Worm (Caenorhabditis elegans) whole organism, young adult: ENCODE results near the gene igcm-1.

Source experiments
- B0019.2 ChIP-seq: fragments of 200-800 bp; sonication (Bioruptor generic); conservative IDR thresholded peaks from 2 replicates; pipeline ENCODE4 v1.3.6; 2022; ENCODE audit warnings: missing genetic modification reagents, missing genetic modification characterization, missing compliant biosample characterization
- B0336.3 ChIP-seq: fragments of 200-800 bp; sonication (Bioruptor generic); IDR thresholded peaks from 2 replicates; pipeline ENCODE4 v1.3.6; 2022; ENCODE audit warnings: missing genetic modification characterization, missing compliant biosample characterization
- C06A6.2 ChIP-seq: fragments of 200-800 bp; sonication (Bioruptor generic); conservative IDR thresholded peaks from 2 replicates; pipeline ENCODE4 v1.3.6; 2022; ENCODE audit warnings: missing genetic modification characterization, missing compliant biosample characterization
- C17E4.6 ChIP-seq: fragments of 200-800 bp; sonication (Bioruptor generic); IDR thresholded peaks from 2 replicates; pipeline ENCODE4 v1.3.6; 2022; ENCODE audit warnings: missing genetic modification reagents, missing genetic modification characterization, missing compliant biosample characterization
- D2030.7 ChIP-seq: fragments of 200-800 bp; sonication (Bioruptor generic); IDR thresholded peaks from 2 replicates; pipeline ENCODE4 v1.3.6; 2022; ENCODE audit warnings: missing genetic modification reagents, missing genetic modification characterization, missing compliant biosample characterization
- F10E7.11 ChIP-seq: sonication (generic microtip); optimal IDR thresholded peaks from 2 replicates; lab custom pipeline; 2017; ENCODE audit warnings: mild to moderate bottlenecking, missing genetic modification characterization, moderate library complexity, missing compliant biosample characterization
- F23B12.7 ChIP-seq: sonication (generic microtip); optimal IDR thresholded peaks from 2 replicates; lab custom pipeline; 2017; ENCODE audit warnings: missing genetic modification characterization, mild to moderate bottlenecking, missing compliant biosample characterization, antibody characterized with exemption, moderate library complexity; ENCODE audit not compliant: insufficient read depth
- F33H1.4 ChIP-seq: fragments of 200-800 bp; sonication (Bioruptor generic); IDR thresholded peaks from 2 replicates; pipeline ENCODE4 v1.3.6; 2022; ENCODE audit warnings: missing genetic modification reagents, missing genetic modification characterization, missing compliant biosample characterization
- F37B4.10 ChIP-seq: fragments of 200-800 bp; sonication (Bioruptor generic); IDR thresholded peaks from 2 replicates; pipeline ENCODE4 v1.3.6; 2022; ENCODE audit warnings: missing genetic modification characterization, missing compliant biosample characterization
- F39B2.1 ChIP-seq: fragments of 200-800 bp; sonication (Bioruptor generic); IDR thresholded peaks from 2 replicates; pipeline ENCODE4 v1.3.6; 2022; ENCODE audit warnings: missing genetic modification reagents, missing genetic modification characterization, missing compliant biosample characterization
- F55B11.4 ChIP-seq: sonication (generic microtip); optimal IDR thresholded peaks from 2 replicates; lab custom pipeline; 2016; ENCODE audit warnings: missing compliant biosample characterization, missing genetic modification characterization, borderline replicate concordance; ENCODE audit not compliant: insufficient read depth
- T26A5.8 ChIP-seq: sonication (generic microtip); optimal IDR thresholded peaks from 2 replicates; lab custom pipeline; 2016; ENCODE audit warnings: missing genetic modification characterization, missing compliant biosample characterization
- Y53F4B.3 ChIP-seq: fragments of 200-800 bp; sonication (Bioruptor generic); IDR thresholded peaks from 2 replicates; pipeline ENCODE4 v1.3.6; 2022; ENCODE audit warnings: missing genetic modification reagents, missing genetic modification characterization, missing compliant biosample characterization
- Y79H2A.3 ChIP-seq: fragments of 200-800 bp; sonication (Bioruptor generic); conservative IDR thresholded peaks from 2 replicates; pipeline ENCODE4 v1.3.6; 2022; ENCODE audit warnings: missing genetic modification reagents, missing genetic modification characterization, missing compliant biosample characterization
- Y95B8A.8 ChIP-seq: fragments of 200-800 bp; sonication (Bioruptor generic); IDR thresholded peaks from 2 replicates; pipeline ENCODE4 v1.3.6; 2022; ENCODE audit warnings: missing genetic modification reagents, missing genetic modification characterization, missing compliant biosample characterization
- ama-1 ChIP-seq, 3 experiments: fragments of 150-350 bp in 1 of 3; sonication (generic microtip) in 2 of 3; optimal IDR thresholded peaks; 2 replicates each; lab custom pipeline; 2014 to 2018; ENCODE audit warnings: missing biosample characterization in 2 of 3, missing genetic modification characterization in 2 of 3, missing genetic modification reagents in 2 of 3
- atf-7 ChIP-seq: sonication (generic microtip); optimal IDR thresholded peaks from 2 replicates; lab custom pipeline; 2017; ENCODE audit warnings: mild to moderate bottlenecking, missing genetic modification characterization, missing compliant biosample characterization
- bed-2 ChIP-seq: fragments of 200-800 bp; sonication (Bioruptor generic); IDR thresholded peaks from 2 replicates; pipeline ENCODE4 v1.3.6; 2022; ENCODE audit warnings: missing genetic modification reagents, missing genetic modification characterization, missing compliant biosample characterization
- cebp-1 ChIP-seq, 2 experiments: fragments of 200-800 bp in 1 of 2; sonication (Bioruptor generic) in 1 of 2; sonication (generic microtip) in 1 of 2; IDR thresholded peaks in 1 of 2; optimal IDR thresholded peaks in 1 of 2; 2 replicates each; pipeline versions ENCODE4 v1.3.6 to Lab custom; 2017 to 2022; ENCODE audit warnings: missing compliant biosample characterization in 2 of 2, missing genetic modification characterization in 2 of 2, mild to moderate bottlenecking in 1 of 2, missing genetic modification reagents in 1 of 2, moderate library complexity in 1 of 2
- ceh-40 ChIP-seq: fragments of 200-800 bp; sonication (Bioruptor generic); IDR thresholded peaks from 2 replicates; pipeline ENCODE4 v1.3.6; 2022; ENCODE audit warnings: missing genetic modification characterization, missing compliant biosample characterization
- ceh-79 ChIP-seq: sonication (generic microtip); optimal IDR thresholded peaks from 2 replicates; lab custom pipeline; 2017; ENCODE audit warnings: mild to moderate bottlenecking, missing genetic modification characterization, missing compliant biosample characterization
- die-1 ChIP-seq: sonication (generic microtip); optimal IDR thresholded peaks from 2 replicates; lab custom pipeline; 2016; ENCODE audit warnings: missing genotype, mild to moderate bottlenecking, missing genetic modification characterization, missing compliant biosample characterization
- dpl-1 ChIP-seq: fragments of 150-350 bp; optimal IDR thresholded peaks from 2 replicates; lab custom pipeline; 2014; ENCODE audit warnings: missing biosample characterization, missing genetic modification reagents, missing genetic modification characterization
- ekl-4 ChIP-seq: fragments of 200-800 bp; sonication (Bioruptor generic); IDR thresholded peaks from 2 replicates; pipeline ENCODE4 v1.3.6; 2022; ENCODE audit warnings: missing genetic modification reagents, missing genetic modification characterization, missing compliant biosample characterization
- hlh-26 ChIP-seq: fragments of 200-800 bp; sonication (Bioruptor generic); conservative IDR thresholded peaks from 2 replicates; pipeline ENCODE4 v1.3.6; 2022; ENCODE audit warnings: missing genetic modification reagents, missing genetic modification characterization, missing compliant biosample characterization
- hsf-1 ChIP-seq: fragments of 200-800 bp; sonication (Bioruptor generic); IDR thresholded peaks from 2 replicates; pipeline ENCODE4 v1.3.6; 2022; ENCODE audit warnings: missing genetic modification reagents, missing genetic modification characterization, missing compliant biosample characterization
- lag-1 ChIP-seq: fragments of 200-800 bp; sonication (Bioruptor generic); IDR thresholded peaks from 2 replicates; pipeline ENCODE4 v1.3.6; 2022; ENCODE audit warnings: missing genetic modification reagents, missing genetic modification characterization, missing compliant biosample characterization
- lin-26 ChIP-seq: fragments of 200-800 bp; sonication (Bioruptor generic); IDR thresholded peaks from 2 replicates; pipeline ENCODE4 v1.3.6; 2022; ENCODE audit warnings: missing genetic modification reagents, missing genetic modification characterization, missing compliant biosample characterization
- lin-40 ChIP-seq: sonication (generic microtip); optimal IDR thresholded peaks from 2 replicates; lab custom pipeline; 2016; ENCODE audit warnings: missing genetic modification characterization, mild to moderate bottlenecking, missing compliant biosample characterization, missing genotype, missing genetic modification reagents
- madf-10 ChIP-seq: sonication (generic microtip); optimal IDR thresholded peaks from 2 replicates; lab custom pipeline; 2016; ENCODE audit warnings: mild to moderate bottlenecking, missing genetic modification characterization, missing compliant biosample characterization
- madf-3 ChIP-seq: fragments of 200-800 bp; sonication (Bioruptor generic); IDR thresholded peaks from 2 replicates; pipeline ENCODE4 v1.3.6; 2022; ENCODE audit warnings: missing genetic modification reagents, missing genetic modification characterization, missing compliant biosample characterization
- madf-8 ChIP-seq: fragments of 200-800 bp; sonication (Bioruptor generic); conservative IDR thresholded peaks from 2 replicates; pipeline ENCODE4 v1.3.6; 2022; ENCODE audit warnings: missing genetic modification reagents, missing genetic modification characterization, missing compliant biosample characterization
- pbrm-1 ChIP-seq: fragments of 200-800 bp; sonication (Bioruptor generic); IDR thresholded peaks from 2 replicates; pipeline ENCODE4 v1.3.6; 2022; ENCODE audit warnings: missing genetic modification reagents, missing genetic modification characterization, missing compliant biosample characterization
- pha-4 ChIP-seq: fragments of 150-350 bp; sonication (generic microtip); optimal IDR thresholded peaks from 2 replicates; lab custom pipeline; 2014; ENCODE audit warnings: missing biosample characterization, missing genetic modification reagents, missing genetic modification characterization
- snpc-4 ChIP-seq, 5 experiments: fragments of 150-350 bp in 1 of 5; sonication (generic microtip) in 4 of 5; optimal IDR thresholded peaks; 2 replicates each; lab custom pipeline; 2014 to 2018; ENCODE audit warnings: missing genetic modification characterization in 5 of 5, missing biosample characterization in 3 of 5, antibody characterized with exemption in 2 of 5, mild to moderate bottlenecking in 2 of 5, missing compliant biosample characterization in 2 of 5, missing genotype in 2 of 5, moderate library complexity in 2 of 5, missing genetic modification reagents in 1 of 5
- somi-1 ChIP-seq: fragments of 200-800 bp; sonication (Bioruptor generic); optimal IDR thresholded peaks from 2 replicates; lab custom pipeline; 2018; ENCODE audit warnings: mild to moderate bottlenecking, missing genetic modification characterization, missing compliant biosample characterization
- tbp1 ChIP-seq: fragments of 200-800 bp; sonication (Bioruptor generic); optimal IDR thresholded peaks from 2 replicates; lab custom pipeline; 2018; ENCODE audit warnings: mild to moderate bottlenecking, missing genetic modification characterization, missing compliant biosample characterization
- tlf-1 ChIP-seq: fragments of 200-800 bp; sonication (Bioruptor generic); optimal IDR thresholded peaks from 2 replicates; lab custom pipeline; 2018; ENCODE audit warnings: mild to moderate bottlenecking, missing genetic modification characterization, missing compliant biosample characterization
- ztf-26 ChIP-seq: sonication (generic microtip); optimal IDR thresholded peaks from 2 replicates; lab custom pipeline; 2017; ENCODE audit warnings: missing genetic modification characterization, missing compliant biosample characterization
- ztf-28 ChIP-seq: fragments of 200-800 bp; sonication (Bioruptor generic); IDR thresholded peaks from 2 replicates; pipeline ENCODE4 v1.3.6; 2022; ENCODE audit warnings: missing genetic modification reagents, missing genetic modification characterization, missing compliant biosample characterization
- ztf-6 ChIP-seq: fragments of 200-800 bp; sonication (Bioruptor generic); IDR thresholded peaks from 2 replicates; pipeline ENCODE4 v1.3.6; 2022; ENCODE audit warnings: missing genetic modification reagents, missing genetic modification characterization, missing compliant biosample characterization

Gene igcm-1

ce11 chrX:864293-864731 lies 13.0 kb upstream of the igcm-1 start:
- TF ChIP-seq C06A6.2 (GFP tag; lab: Robert Waterston, UW) (0 out of 2 replicates have a peak, but pooled peaks have one; percentile 40), ztf-26 (tag; lab: Kevin White, UChicago) (peak; percentile 84), lin-26 (peak; percentile 72; the same call in 1 of the 2 replicates), die-1 (tag; lab: Kevin White, UChicago) (peak; percentile 31), atf-7 (tag; lab: Kevin White, UChicago) (peak; percentile 90), Y79H2A.3 (GFP tag; lab: Robert Waterston, UW) (no peak), hsf-1 (GFP tag; lab: Robert Waterston, UW) (no peak), lin-40 (tag; lab: Kevin White, UChicago) (peak; percentile 80), somi-1 (GFP tag; lab: Kevin White, UChicago) (peak; percentile 53)

- TF ChIP-seq hlh-26 (GFP tag; lab: Robert Waterston, UW) (no peak), F23B12.7 (tag; lab: Kevin White, UChicago) (no peak), somi-1 (GFP tag; lab: Kevin White, UChicago) (no peak), bed-2 (GFP tag; lab: Robert Waterston, UW) (no peak), ceh-40 (no peak)
These were observed 12.2 kb upstream of the igcm-1 start, which contains the start of gene cdo-1 for ce11 chrX:863478-863877. Gene cdo-1 (minus strand): TSS chrX:863578.

ce11 chrX:861378-861777 lies 10.1 kb upstream of the igcm-1 start:
- TF ChIP-seq bed-2 (GFP tag; lab: Robert Waterston, UW), result no peak
- TF ChIP-seq F10E7.11 (tag; lab: Kevin White, UChicago), result no peak
- no peak for TF ChIP-seq F37B4.10
- TF ChIP-seq B0336.3, result no peak
- TF ChIP-seq ztf-6 (GFP tag; lab: Robert Waterston, UW), result no peak
- no peak for TF ChIP-seq ceh-79 (tag; lab: Kevin White, UChicago)
- TF ChIP-seq lag-1 (GFP tag; lab: Robert Waterston, UW), result no peak
- no peak for TF ChIP-seq tlf-1 (GFP tag; lab: Kevin White, UChicago)
- no peak for TF ChIP-seq madf-10
- TF ChIP-seq F39B2.1 (GFP tag; lab: Robert Waterston, UW), result no peak

ce11 chrX:859401-859800 lies 8.1 kb upstream of the igcm-1 start, which contains the start of gene F56F10.2:
Gene F56F10.2 (plus strand): TSS chrX:859615.
- TF ChIP-seq Y53F4B.3 (GFP tag; lab: Robert Waterston, UW), result no peak
- TF ChIP-seq ekl-4 (GFP tag; lab: Robert Waterston, UW), result no peak
- no peak for TF ChIP-seq D2030.7
- no peak for TF ChIP-seq madf-10
- TF ChIP-seq F55B11.4, result no peak
- no peak for TF ChIP-seq pha-4 (tag; lab: Kevin White, UChicago)
- no peak for TF ChIP-seq ama-1 (optimal IDR thresholded peaks at IDR 0.05; lab: Kevin White, UChicago)
- TF ChIP-seq ama-1 (GFP tag; optimal IDR thresholded peaks at IDR 0.05; lab: Kevin White, UChicago), result no peak
- no peak for TF ChIP-seq tbp1 (GFP tag; lab: Kevin White, UChicago)
- TF ChIP-seq tlf-1 (GFP tag; lab: Kevin White, UChicago), result no peak
- no peak for TF ChIP-seq Y95B8A.8 (GFP tag; lab: Robert Waterston, UW)
- TF ChIP-seq lin-26, result no peak
- TF ChIP-seq madf-8 (GFP tag; lab: Robert Waterston, UW), result no peak

- TF ChIP-seq dpl-1 (GFP tag; lab: Kevin White, UChicago), result no peak
- TF ChIP-seq F37B4.10, result no peak
- TF ChIP-seq T26A5.8, result no peak
- no peak for TF ChIP-seq F33H1.4
- TF ChIP-seq cebp-1 (GFP tag; IDR thresholded peaks at IDR 0.05; lab: Robert Waterston, UW), result no peak
- no peak for TF ChIP-seq cebp-1 (tag; optimal IDR thresholded peaks at IDR 0.05; lab: Kevin White, UChicago)
- no peak for TF ChIP-seq ztf-28 (GFP tag; lab: Robert Waterston, UW)
- no peak for TF ChIP-seq madf-8 (GFP tag; lab: Robert Waterston, UW)
- TF ChIP-seq hsf-1 (GFP tag; lab: Robert Waterston, UW), result 0 out of 2 replicates have a peak, but pooled peaks have one; percentile 30
- TF ChIP-seq C17E4.6 (GFP tag; lab: Robert Waterston, UW), result no peak
- TF ChIP-seq pbrm-1 (GFP tag; lab: Robert Waterston, UW), result no peak
- TF ChIP-seq madf-3, result 0 out of 2 replicates have a peak, but pooled peaks have one; percentile 32
- TF ChIP-seq B0019.2 (GFP tag; lab: Robert Waterston, UW), result no peak
- TF ChIP-seq snpc-4 (GFP tag; optimal IDR thresholded peaks at IDR 0.05; lab: Kevin White, UChicago), result no peak
- TF ChIP-seq snpc-4 (tag; optimal IDR thresholded peaks at IDR 0.05; lab: Kevin White, UChicago), result no peak
These were observed 6.3 kb upstream of the igcm-1 start for ce11 chrX:857658-858057.
